Fruit fly (Drosophila melanogaster) whole organism, embryonic: ENCODE measurements around the gene CG13457.
A peak's percentile ranks its signal among the peaks of the same experiment; 100 is the strongest.

Source experiments
- Ada2b ChIP-seq: fragments of 200-800 bp; sonication (Bioruptor generic); IDR thresholded peaks from 2 replicates; pipeline ENCODE4 v1.3.6; 2022; ENCODE audit warnings: missing biosample characterization, missing genetic modification characterization
- Atf3 ChIP-seq: fragments of 200-800 bp; sonication (Bioruptor generic); optimal IDR thresholded peaks from 3 replicates; lab custom pipeline; 2016; ENCODE audit warnings: missing biosample characterization, missing genetic modification characterization
- Atf6 ChIP-seq: fragments of 200-800 bp; sonication (Bioruptor generic); IDR thresholded peaks from 2 replicates; pipeline ENCODE4 v1.3.6; 2022; ENCODE audit warnings: missing biosample characterization, missing genetic modification characterization
- CG1024 ChIP-seq: fragments of 200-800 bp; sonication (Bioruptor generic); IDR thresholded peaks from 2 replicates; pipeline ENCODE4 v1.3.6; 2022; ENCODE audit warnings: missing biosample characterization, missing genetic modification characterization
- CG12071 ChIP-seq: fragments of 200-800 bp; sonication (Bioruptor generic); optimal IDR thresholded peaks from 3 replicates; lab custom pipeline; 2018; ENCODE audit warnings: missing biosample characterization, mild to moderate bottlenecking, missing genetic modification characterization
- CG12236 ChIP-seq: fragments of 200-800 bp; sonication (Bioruptor generic); optimal IDR thresholded peaks from 2 replicates; lab custom pipeline; 2016; ENCODE audit warnings: missing biosample characterization, missing genetic modification characterization
- CG13287 ChIP-seq: fragments of 200-800 bp; sonication (Bioruptor generic); IDR thresholded peaks from 2 replicates; pipeline ENCODE4 v1.3.6; 2022; ENCODE audit warnings: missing biosample characterization, missing genetic modification characterization; ENCODE audit not compliant: partially characterized antibody
- CG13624 ChIP-seq: fragments of 200-800 bp; sonication (Bioruptor generic); optimal IDR thresholded peaks from 2 replicates; lab custom pipeline; 2016; ENCODE audit warnings: missing biosample characterization, missing genetic modification characterization
- CG1602 ChIP-seq: fragments of 200-800 bp; sonication (Bioruptor generic); optimal IDR thresholded peaks from 3 replicates; lab custom pipeline; 2016; ENCODE audit warnings: missing biosample characterization, missing genetic modification characterization
- CG16863 ChIP-seq: fragments of 200-800 bp; sonication (Bioruptor generic); optimal IDR thresholded peaks from 3 replicates; lab custom pipeline; 2016; ENCODE audit warnings: missing biosample characterization, missing genetic modification characterization
- CG2678 ChIP-seq: fragments of 200-800 bp; sonication (Bioruptor generic); optimal IDR thresholded peaks from 3 replicates; lab custom pipeline; 2019; ENCODE audit warnings: missing biosample characterization, mild to moderate bottlenecking, missing genetic modification characterization, moderate library complexity
- CG32772 ChIP-seq: fragments of 200-800 bp; sonication (Bioruptor generic); IDR thresholded peaks from 2 replicates; pipeline ENCODE4 v1.3.6; 2022; ENCODE audit warnings: missing biosample characterization, missing genetic modification characterization
- CG3281 ChIP-seq: fragments of 200-800 bp; sonication (Bioruptor generic); optimal IDR thresholded peaks from 3 replicates; lab custom pipeline; 2017; ENCODE audit warnings: missing biosample characterization, mild to moderate bottlenecking, missing genetic modification characterization
- CG3407 ChIP-seq: fragments of 200-800 bp; sonication (Bioruptor generic); optimal IDR thresholded peaks from 2 replicates; lab custom pipeline; 2018; ENCODE audit warnings: missing biosample characterization, mild to moderate bottlenecking, missing genetic modification characterization
- CG4424 ChIP-seq: fragments of 200-800 bp; sonication (Bioruptor generic); optimal IDR thresholded peaks from 3 replicates; lab custom pipeline; 2016; ENCODE audit warnings: missing biosample characterization, missing genetic modification characterization
- CG4707 ChIP-seq: fragments of 200-800 bp; sonication (Bioruptor generic); optimal IDR thresholded peaks from 2 replicates; lab custom pipeline; 2018; ENCODE audit warnings: missing biosample characterization, mild to moderate bottlenecking, missing genetic modification characterization, moderate library complexity
- CG7556 ChIP-seq: fragments of 200-800 bp; sonication (Bioruptor generic); optimal IDR thresholded peaks from 2 replicates; lab custom pipeline; 2017; ENCODE audit warnings: missing biosample characterization, mild to moderate bottlenecking, missing genetic modification characterization
- CG7786 ChIP-seq: fragments of 200-800 bp; sonication (Bioruptor generic); optimal IDR thresholded peaks from 2 replicates; lab custom pipeline; 2016; ENCODE audit warnings: missing biosample characterization, missing genetic modification characterization
- CG7839 ChIP-seq: fragments of 200-800 bp; sonication (Bioruptor generic); optimal IDR thresholded peaks from 3 replicates; lab custom pipeline; 2018; ENCODE audit warnings: missing biosample characterization, mild to moderate bottlenecking, missing genetic modification characterization, moderate library complexity
- CG8388 ChIP-seq: fragments of 200-800 bp; sonication (Bioruptor generic); optimal IDR thresholded peaks from 2 replicates; lab custom pipeline; 2019; ENCODE audit warnings: missing biosample characterization, mild to moderate bottlenecking, missing genetic modification characterization, moderate library complexity
- CG9437 ChIP-seq: fragments of 200-800 bp; sonication (Bioruptor generic); optimal IDR thresholded peaks from 2 replicates; lab custom pipeline; 2018; ENCODE audit warnings: missing biosample characterization, mild to moderate bottlenecking, missing genetic modification characterization
- D19A ChIP-seq: fragments of 200-800 bp; optimal IDR thresholded peaks from 3 replicates; lab custom pipeline; 2019; ENCODE audit warnings: missing biosample characterization, mild to moderate bottlenecking, missing genetic modification characterization, moderate library complexity
- E2f1 ChIP-seq: fragments of 200-800 bp; sonication (Bioruptor generic); IDR thresholded peaks from 2 replicates; pipeline ENCODE4 v1.3.6; 2022; ENCODE audit warnings: missing biosample characterization, missing genetic modification characterization
- E2f2 ChIP-seq: fragments of 200-800 bp; sonication (Bioruptor generic); IDR thresholded peaks from 2 replicates; pipeline ENCODE4 v1.3.6; 2022; ENCODE audit warnings: missing biosample characterization, missing genetic modification characterization
- Elba2 ChIP-seq: fragments of 200-800 bp; sonication (Bioruptor generic); optimal IDR thresholded peaks from 3 replicates; lab custom pipeline; 2016; ENCODE audit warnings: missing biosample characterization, missing genetic modification characterization
- Gug ChIP-seq: fragments of 200-800 bp; sonication (Bioruptor generic); IDR thresholded peaks from 4 replicates; pipeline ENCODE4 v1.3.6; 2022; ENCODE audit warnings: missing biosample characterization, missing genetic modification characterization
- HmgD ChIP-seq: fragments of 200-800 bp; sonication (Bioruptor generic); optimal IDR thresholded peaks from 3 replicates; lab custom pipeline; 2016; ENCODE audit warnings: missing biosample characterization, missing genetic modification characterization
- Rfx ChIP-seq: fragments of 200-800 bp; sonication (Bioruptor generic); IDR thresholded peaks from 2 replicates; pipeline ENCODE4 v1.3.6; 2022; ENCODE audit warnings: missing biosample characterization, missing genetic modification characterization
- Side ChIP-seq: fragments of 200-800 bp; sonication (Bioruptor generic); optimal IDR thresholded peaks from 2 replicates; lab custom pipeline; 2016; ENCODE audit warnings: missing biosample characterization, missing genetic modification characterization
- ap ChIP-seq: fragments of 200-800 bp; sonication (Bioruptor generic); IDR thresholded peaks from 2 replicates; pipeline ENCODE4 v1.3.6; 2022; ENCODE audit warnings: missing biosample characterization, missing genetic modification characterization
- btn ChIP-seq: fragments of 200-800 bp; sonication (Bioruptor generic); optimal IDR thresholded peaks from 2 replicates; lab custom pipeline; 2016; ENCODE audit warnings: missing biosample characterization, missing genetic modification characterization
- dpn ChIP-seq, 2 experiments: fragments of 200-800 bp; sonication (Bioruptor generic); optimal IDR thresholded peaks; 3 replicates each; lab custom pipeline; 2016; ENCODE audit warnings: missing biosample characterization in 2 of 2, missing genetic modification characterization in 2 of 2
- eyg ChIP-seq: fragments of 200-800 bp; sonication (Bioruptor generic); optimal IDR thresholded peaks from 3 replicates; lab custom pipeline; 2016; ENCODE audit warnings: missing biosample characterization, missing genetic modification characterization
- fd3F ChIP-seq: fragments of 200-800 bp; sonication (Bioruptor generic); optimal IDR thresholded peaks from 2 replicates; lab custom pipeline; 2018; ENCODE audit warnings: missing biosample characterization, mild to moderate bottlenecking, missing genetic modification characterization, moderate library complexity
- jigr1 ChIP-seq: fragments of 200-800 bp; sonication (Bioruptor generic); IDR thresholded peaks from 3 replicates; pipeline ENCODE4 v1.3.6; 2022; ENCODE audit warnings: missing biosample characterization, missing genetic modification characterization
- pho ChIP-seq: fragments of 200-800 bp; sonication (Bioruptor generic); optimal IDR thresholded peaks from 2 replicates; lab custom pipeline; 2016; ENCODE audit warnings: missing biosample characterization, missing genetic modification characterization
- phol ChIP-seq: fragments of 200-800 bp; sonication (Bioruptor generic); optimal IDR thresholded peaks from 3 replicates; lab custom pipeline; 2018; ENCODE audit warnings: missing biosample characterization, mild to moderate bottlenecking, missing genetic modification characterization, moderate library complexity
- repo ChIP-seq: fragments of 200-800 bp; sonication (Bioruptor generic); optimal IDR thresholded peaks from 2 replicates; lab custom pipeline; 2016; ENCODE audit warnings: missing biosample characterization, missing genetic modification characterization
- run ChIP-seq: fragments of 200-800 bp; sonication (Bioruptor generic); optimal IDR thresholded peaks from 3 replicates; lab custom pipeline; 2018; ENCODE audit warnings: missing biosample characterization, mild to moderate bottlenecking, missing genetic modification characterization
- seq ChIP-seq: fragments of 200-800 bp; sonication (Bioruptor generic); IDR thresholded peaks from 2 replicates; pipeline ENCODE4 v1.3.6; 2022; ENCODE audit warnings: missing biosample characterization, missing genetic modification characterization
- stwl ChIP-seq: fragments of 200-800 bp; sonication (Bioruptor generic); optimal IDR thresholded peaks from 3 replicates; lab custom pipeline; 2018; ENCODE audit warnings: missing biosample characterization, mild to moderate bottlenecking, missing genetic modification characterization, moderate library complexity
- tin ChIP-seq: fragments of 200-800 bp; sonication (Bioruptor generic); optimal IDR thresholded peaks from 3 replicates; lab custom pipeline; 2016; ENCODE audit warnings: missing biosample characterization, missing genetic modification characterization
- usp ChIP-seq: fragments of >200 bp; optimal IDR thresholded peaks from 2 replicates; lab custom pipeline; 2017; ENCODE audit warnings: missing biosample characterization, missing genetic modification characterization

Gene CG13457

dm6 chr3L:15104849-15105555 lies 26.2 kb downstream of the CG13457 start (continued):
- TF ChIP-seq CG7839 (peak; percentile 69), repo (GFP tag; lab: Kevin White, UChicago) (peak; percentile 5), HmgD (GFP tag; lab: Kevin White, UChicago) (no peak), Rfx (GFP tag; lab: Robert Waterston, UW) (peak; percentile 65), CG13624 (GFP tag; lab: Kevin White, UChicago) (peak; percentile 74), Side (GFP tag; lab: Kevin White, UChicago) (peak; percentile 18), Elba2 (no peak), ap (GFP tag; lab: Robert Waterston, UW) (peak; percentile 28; the same call in 1 of the 2 replicates), CG12071 (GFP tag; lab: Kevin White, UChicago) (peak; percentile 32), CG32772 (GFP tag; lab: Robert Waterston, UW) (peak; percentile 71), btn (no peak), CG7556 (GFP tag; lab: Kevin White, UChicago) (peak; percentile 81), usp (GFP tag; lab: Kevin White, UChicago) (no peak), E2f2 (GFP tag; lab: Robert Waterston, UW) (peak; percentile 33), CG1602 (GFP tag; lab: Kevin White, UChicago) (peak; percentile 11), Ada2b (GFP tag; lab: Robert Waterston, UW) (no peak), pho (GFP tag; lab: Kevin White, UChicago) (peak; percentile 81), CG9437 (GFP tag; lab: Kevin White, UChicago) (peak; percentile 32), eyg (GFP tag; lab: Kevin White, UChicago) (peak; percentile 33), CG8388 (GFP tag; lab: Kevin White, UChicago) (peak; percentile 27), Gug (peak; percentile 58; the same call in 2 of the 4 replicates), fd3F (GFP tag; lab: Kevin White, UChicago) (peak; percentile 44), CG3407 (GFP tag; lab: Kevin White, UChicago) (peak; percentile 1), CG3281 (GFP tag; lab: Kevin White, UChicago) (peak; percentile 43), stwl (tag; lab: Kevin White, UChicago) (no peak), seq (no peak), CG1024 (GFP tag; lab: Robert Waterston, UW) (no peak), CG16863 (peak; percentile 65), run (tag; lab: Kevin White, UChicago) (no peak), tin (peak; percentile 46), Atf3 (GFP tag; lab: Kevin White, UChicago) (no peak), CG2678 (peak; percentile 70), CG7786 (GFP tag; lab: Kevin White, UChicago) (peak; percentile 75), D19A (peak; percentile 95), CG4424 (GFP tag; lab: Kevin White, UChicago) (peak; percentile 47), dpn (GFP tag; optimal IDR thresholded peaks at IDR 0.05; lab: Kevin White, UChicago) (peak; percentile 57 to 78), phol (tag; lab: Kevin White, UChicago) (peak; percentile 23), E2f1 (GFP tag; lab: Robert Waterston, UW) (0 out of 2 replicates have a peak, but pooled peaks have one; percentile 16), CG12236 (GFP tag; lab: Kevin White, UChicago) (peak; percentile 23), CG4707 (GFP tag; lab: Kevin White, UChicago) (no peak), jigr1 (peak; percentile 49; the same call in 1 of the 3 replicates), Atf6 (peak; percentile 53; the same call in 1 of the 2 replicates), CG13287 (GFP tag; lab: Robert Waterston, UW) (0 out of 2 replicates have a peak, but pooled peaks have one; percentile 3)
